Worm (Caenorhabditis elegans) whole organism, mixed stage, embryonic: ENCODE data around the gene F25F2.1.
A peak's percentile ranks its signal among the peaks of the same experiment; 100 is the strongest.

Experiments used
- M03D4.4 ChIP-seq: sonication (generic microtip); optimal IDR thresholded peaks from 2 replicates; lab custom pipeline; 2017; ENCODE audit warnings: mild to moderate bottlenecking, missing genetic modification characterization, missing compliant biosample characterization
- bed-3 ChIP-seq: fragments of 200-800 bp; sonication (Bioruptor generic); optimal IDR thresholded peaks from 3 replicates; lab custom pipeline; 2018; ENCODE audit warnings: mild to moderate bottlenecking, missing genetic modification characterization, moderate library complexity, missing compliant biosample characterization
- blmp-1 ChIP-seq: fragments of 150-350 bp; optimal IDR thresholded peaks from 2 replicates; lab custom pipeline; 2014; ENCODE audit warnings: missing biosample characterization, missing genetic modification characterization
- ceh-39 ChIP-seq: fragments of 150-350 bp; optimal IDR thresholded peaks from 2 replicates; lab custom pipeline; 2014; ENCODE audit warnings: missing biosample characterization, missing genetic modification characterization
- ceh-43 ChIP-seq: fragments of 200-800 bp; sonication (Bioruptor generic); optimal IDR thresholded peaks from 2 replicates; lab custom pipeline; 2018; ENCODE audit warnings: mild to moderate bottlenecking, missing genetic modification characterization, moderate library complexity, missing compliant biosample characterization
- ceh-83 ChIP-seq: fragments of 200-800 bp; sonication (Bioruptor generic); optimal IDR thresholded peaks from 2 replicates; lab custom pipeline; 2018; ENCODE audit warnings: mild to moderate bottlenecking, missing genetic modification characterization, missing compliant biosample characterization
- ces-1 ChIP-seq: fragments of 150-350 bp; optimal IDR thresholded peaks from 2 replicates; lab custom pipeline; 2014; ENCODE audit warnings: missing biosample characterization, missing genetic modification reagents, missing genetic modification characterization
- cnd-1 ChIP-seq: fragments of 200-800 bp; sonication (Bioruptor generic); optimal IDR thresholded peaks from 2 replicates; lab custom pipeline; 2018; ENCODE audit warnings: mild to moderate bottlenecking, missing genetic modification characterization, missing compliant biosample characterization
- drap-1 ChIP-seq: fragments of 200-800 bp; sonication (Bioruptor generic); optimal IDR thresholded peaks from 3 replicates; lab custom pipeline; 2018; ENCODE audit warnings: mild to moderate bottlenecking, missing genetic modification characterization, missing compliant biosample characterization
- elt-1 ChIP-seq: sonication (generic microtip); optimal IDR thresholded peaks from 2 replicates; lab custom pipeline; 2017; ENCODE audit warnings: missing genetic modification characterization, mild to moderate bottlenecking, missing compliant biosample characterization, antibody characterized with exemption, moderate library complexity, borderline replicate concordance; ENCODE audit not compliant: insufficient read depth
- elt-3 ChIP-seq: fragments of 150-350 bp; optimal IDR thresholded peaks from 2 replicates; lab custom pipeline; 2014; ENCODE audit warnings: missing biosample characterization, missing genetic modification characterization
- flh-1 ChIP-seq: fragments of 200-800 bp; sonication (Bioruptor generic); optimal IDR thresholded peaks from 2 replicates; lab custom pipeline; 2018; ENCODE audit warnings: mild to moderate bottlenecking, missing genetic modification characterization, moderate library complexity, missing compliant biosample characterization
- ham-2 ChIP-seq: fragments of 200-800 bp; sonication (Bioruptor generic); optimal IDR thresholded peaks from 2 replicates; lab custom pipeline; 2018; ENCODE audit warnings: mild to moderate bottlenecking, missing genetic modification characterization, missing compliant biosample characterization
- hlh-1 ChIP-seq: fragments of 150-350 bp; optimal IDR thresholded peaks from 2 replicates; lab custom pipeline; 2014; ENCODE audit warnings: missing biosample characterization, missing genetic modification reagents, missing genetic modification characterization
- lin-13 ChIP-seq: fragments of 150-350 bp; optimal IDR thresholded peaks from 2 replicates; lab custom pipeline; 2014; ENCODE audit warnings: missing biosample characterization, missing genetic modification characterization
- lin-32 ChIP-seq: fragments of 200-800 bp; sonication (Bioruptor generic); optimal IDR thresholded peaks from 2 replicates; lab custom pipeline; 2018; ENCODE audit warnings: mild to moderate bottlenecking, missing genetic modification characterization, missing compliant biosample characterization
- lsy-2 ChIP-seq: fragments of 150-350 bp; optimal IDR thresholded peaks from 2 replicates; lab custom pipeline; 2014; ENCODE audit warnings: missing biosample characterization, missing genetic modification characterization
- mab-5 ChIP-seq: fragments of 150-350 bp; optimal IDR thresholded peaks from 2 replicates; lab custom pipeline; 2014; ENCODE audit warnings: missing biosample characterization, missing genetic modification characterization
- mep-1 ChIP-seq: fragments of 150-350 bp; optimal IDR thresholded peaks from 2 replicates; lab custom pipeline; 2017; ENCODE audit warnings: missing biosample characterization, missing genetic modification reagents, missing genetic modification characterization, inconsistent platforms
- mls-2 ChIP-seq: sonication (generic microtip); optimal IDR thresholded peaks from 2 replicates; lab custom pipeline; 2016; ENCODE audit warnings: mild to moderate bottlenecking, missing genetic modification characterization, moderate library complexity, missing compliant biosample characterization
- nhr-12 ChIP-seq: fragments of 150-350 bp; optimal IDR thresholded peaks from 2 replicates; lab custom pipeline; 2014; ENCODE audit warnings: missing biosample characterization, missing genetic modification characterization
- nhr-2 ChIP-seq: fragments of 150-350 bp; optimal IDR thresholded peaks from 2 replicates; lab custom pipeline; 2014; ENCODE audit warnings: missing biosample characterization, missing genetic modification characterization
- nhr-237 ChIP-seq: fragments of 150-350 bp; optimal IDR thresholded peaks from 2 replicates; lab custom pipeline; 2014; ENCODE audit warnings: missing biosample characterization, missing genetic modification characterization
- nhr-28 ChIP-seq: fragments of 150-350 bp; optimal IDR thresholded peaks from 2 replicates; lab custom pipeline; 2014; ENCODE audit warnings: missing biosample characterization, missing genetic modification characterization
- nhr-76 ChIP-seq: sonication (generic microtip); optimal IDR thresholded peaks from 2 replicates; lab custom pipeline; 2017; ENCODE audit warnings: missing biosample characterization, missing genetic modification characterization
- pha-4 ChIP-seq: fragments of 150-350 bp; optimal IDR thresholded peaks from 2 replicates; lab custom pipeline; 2018; ENCODE audit warnings: missing biosample characterization, missing genetic modification reagents, missing genetic modification characterization
- sem-2 ChIP-seq: fragments of 200-800 bp; sonication (Bioruptor generic); optimal IDR thresholded peaks from 2 replicates; lab custom pipeline; 2018; ENCODE audit warnings: mild to moderate bottlenecking, missing genetic modification characterization, missing compliant biosample characterization
- snpc-4 ChIP-seq: fragments of 150-350 bp; optimal IDR thresholded peaks from 2 replicates; lab custom pipeline; 2014; ENCODE audit warnings: missing biosample characterization, missing genetic modification characterization
- sptf-1 ChIP-seq: sonication (generic microtip); optimal IDR thresholded peaks from 2 replicates; lab custom pipeline; 2017; ENCODE audit warnings: mild to moderate bottlenecking, missing genetic modification characterization, moderate library complexity, missing compliant biosample characterization
- tbx-8 ChIP-seq: fragments of 200-800 bp; sonication (Bioruptor generic); optimal IDR thresholded peaks from 2 replicates; lab custom pipeline; 2018; ENCODE audit warnings: mild to moderate bottlenecking, missing genetic modification characterization, moderate library complexity, missing compliant biosample characterization
- unc-39 ChIP-seq: fragments of 150-350 bp; optimal IDR thresholded peaks from 2 replicates; lab custom pipeline; 2014; ENCODE audit warnings: missing biosample characterization, missing genetic modification characterization
- zip-8 ChIP-seq: fragments of 150-350 bp; optimal IDR thresholded peaks from 2 replicates; lab custom pipeline; 2014; ENCODE audit warnings: missing biosample characterization, missing genetic modification characterization
- ztf-11 ChIP-seq: fragments of 150-350 bp; optimal IDR thresholded peaks from 2 replicates; lab custom pipeline; 2014; ENCODE audit warnings: missing biosample characterization, missing genetic modification characterization

Gene F25F2.1

DNA sequence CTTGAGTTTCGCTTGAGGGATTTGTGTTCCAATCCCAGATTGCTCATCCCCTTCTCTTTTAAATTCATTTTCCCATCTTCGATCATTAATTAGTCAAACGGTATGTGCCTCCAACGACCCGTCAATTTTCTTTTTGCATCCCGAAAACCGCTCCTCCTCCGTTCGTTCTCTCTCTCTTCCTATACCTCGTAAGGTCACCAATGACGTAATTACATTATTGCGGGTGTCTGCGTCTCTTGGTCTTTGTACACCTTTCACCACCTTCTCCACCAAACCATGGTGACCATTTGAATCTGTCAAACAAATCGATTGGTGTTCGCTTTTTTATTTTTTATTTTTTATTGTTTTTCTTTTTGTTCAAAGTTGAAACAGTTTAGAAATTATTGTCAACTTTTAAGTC, 6.5 kb downstream of the F25F2.1 start:
- TF ChIP-seq lin-13 (tag; lab: Kevin White, UChicago) (no peak), snpc-4 (tag; lab: Kevin White, UChicago) (no peak), elt-3 (tag; lab: Kevin White, UChicago) (no peak), ceh-39 (tag; lab: Kevin White, UChicago) (peak; percentile 41), ztf-11 (tag; lab: Kevin White, UChicago) (no peak), tbx-8 (GFP tag; lab: Kevin White, UChicago) (no peak), pha-4 (no peak), flh-1 (GFP tag; lab: Kevin White, UChicago) (no peak), mep-1 (peak; percentile 55), sem-2 (GFP tag; lab: Kevin White, UChicago) (no peak), ces-1 (GFP tag; lab: Kevin White, UChicago) (peak; percentile 96), hlh-1 (tag; lab: Kevin White, UChicago) (no peak), lsy-2 (tag; lab: Kevin White, UChicago) (no peak), ceh-83 (GFP tag; lab: Kevin White, UChicago) (no peak), blmp-1 (no peak), cnd-1 (tag; lab: Kevin White, UChicago) (no peak), nhr-2 (tag; lab: Kevin White, UChicago) (peak; percentile 64), mab-5 (tag; lab: Kevin White, UChicago) (no peak), nhr-28 (tag; lab: Kevin White, UChicago) (no peak), nhr-76 (tag; lab: Kevin White, UChicago) (no peak), nhr-12 (tag; lab: Kevin White, UChicago) (no peak), M03D4.4 (tag; lab: Kevin White, UChicago) (no peak), drap-1 (GFP tag; lab: Kevin White, UChicago) (no peak), zip-8 (peak; percentile 84)

- no peak for TF ChIP-seq nhr-2 (tag; lab: Kevin White, UChicago)
- no peak for TF ChIP-seq nhr-12 (tag; lab: Kevin White, UChicago)
- TF ChIP-seq mls-2 (tag; lab: Kevin White, UChicago): no peak
- TF ChIP-seq ceh-39 (tag; lab: Kevin White, UChicago): no peak
- TF ChIP-seq pha-4: no peak
- no peak for TF ChIP-seq ztf-11 (tag; lab: Kevin White, UChicago)
- no peak for TF ChIP-seq flh-1 (GFP tag; lab: Kevin White, UChicago)
- TF ChIP-seq lsy-2 (tag; lab: Kevin White, UChicago): no peak
- no peak for TF ChIP-seq mab-5 (tag; lab: Kevin White, UChicago)
- no peak for TF ChIP-seq zip-8
- no peak for TF ChIP-seq M03D4.4 (tag; lab: Kevin White, UChicago)
- TF ChIP-seq elt-1 (tag; lab: Kevin White, UChicago): no peak
- TF ChIP-seq sptf-1 (tag; lab: Kevin White, UChicago): no peak
- TF ChIP-seq ham-2 (GFP tag; lab: Kevin White, UChicago): no peak
- no peak for TF ChIP-seq bed-3 (GFP tag; lab: Kevin White, UChicago)
- no peak for TF ChIP-seq elt-3 (tag; lab: Kevin White, UChicago)
- no peak for TF ChIP-seq unc-39 (tag; lab: Kevin White, UChicago)
Measured at ce11 chrIII:4517781-4518180, 9.1 kb downstream of the F25F2.1 start.

DNA sequence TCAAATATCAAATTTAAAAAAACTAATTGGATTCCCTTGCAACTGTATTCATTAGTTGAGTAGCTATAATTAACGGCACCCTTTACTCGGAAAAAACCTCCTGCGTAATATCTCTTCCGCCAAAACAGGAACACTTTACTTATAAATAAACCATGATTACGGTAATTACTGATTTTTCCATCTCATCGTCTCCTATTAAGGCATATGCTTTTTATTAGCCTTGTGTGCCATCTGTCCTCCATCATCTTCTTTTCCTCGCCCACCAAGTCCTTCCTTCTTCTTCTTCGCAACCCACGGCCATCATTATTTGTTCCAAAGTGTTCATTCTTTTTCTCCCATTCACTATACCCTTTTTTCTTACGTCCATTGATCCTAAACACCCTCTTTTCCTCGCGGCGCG, 10.8 kb downstream of the F25F2.1 start:
- no peak for TF ChIP-seq flh-1 (GFP tag; lab: Kevin White, UChicago)
- no peak for TF ChIP-seq tbx-8 (GFP tag; lab: Kevin White, UChicago)
- TF ChIP-seq snpc-4 (tag; lab: Kevin White, UChicago): no peak
- TF ChIP-seq nhr-2 (tag; lab: Kevin White, UChicago): no peak
- TF ChIP-seq cnd-1 (tag; lab: Kevin White, UChicago): peak; percentile 77
- no peak for TF ChIP-seq unc-39 (tag; lab: Kevin White, UChicago)
- TF ChIP-seq lin-32 (GFP tag; lab: Kevin White, UChicago): peak; percentile 55
- TF ChIP-seq ces-1 (GFP tag; lab: Kevin White, UChicago): peak; percentile 67
- TF ChIP-seq bed-3 (GFP tag; lab: Kevin White, UChicago): no peak
- TF ChIP-seq mls-2 (tag; lab: Kevin White, UChicago): peak; percentile 60
- TF ChIP-seq ham-2 (GFP tag; lab: Kevin White, UChicago): no peak
- no peak for TF ChIP-seq lsy-2 (tag; lab: Kevin White, UChicago)
- no peak for TF ChIP-seq elt-1 (tag; lab: Kevin White, UChicago)
- TF ChIP-seq nhr-237 (tag; lab: Kevin White, UChicago): no peak
- no peak for TF ChIP-seq nhr-28 (tag; lab: Kevin White, UChicago)
- no peak for TF ChIP-seq hlh-1 (tag; lab: Kevin White, UChicago)
- no peak for TF ChIP-seq drap-1 (GFP tag; lab: Kevin White, UChicago)
- TF ChIP-seq pha-4: no peak
- no peak for TF ChIP-seq nhr-12 (tag; lab: Kevin White, UChicago)
- no peak for TF ChIP-seq elt-3 (tag; lab: Kevin White, UChicago)
- no peak for TF ChIP-seq sptf-1 (tag; lab: Kevin White, UChicago)
- peak; percentile 52 for TF ChIP-seq ceh-43 (GFP tag; lab: Kevin White, UChicago)
- TF ChIP-seq mab-5 (tag; lab: Kevin White, UChicago): no peak
